Fruit fly (Drosophila melanogaster) whole organism, prepupa: Measurements from ENCODE around the gene CG32537.

Experiments used
- CG10631 ChIP-seq: fragments of 200-800 bp; sonication (Bioruptor generic); optimal IDR thresholded peaks from 2 replicates; lab custom pipeline; 2016; ENCODE audit warnings: missing biosample characterization, missing genetic modification characterization
- CG10669 ChIP-seq: fragments of 200-800 bp; sonication (Bioruptor generic); optimal IDR thresholded peaks from 3 replicates; lab custom pipeline; 2018; ENCODE audit warnings: missing biosample characterization, mild to moderate bottlenecking, missing genetic modification characterization, moderate library complexity
- CG11762 ChIP-seq: fragments of 200-800 bp; sonication (Bioruptor generic); optimal IDR thresholded peaks from 3 replicates; lab custom pipeline; 2016; ENCODE audit warnings: missing biosample characterization, missing genetic modification characterization; ENCODE audit not compliant: insufficient read depth
- CG1621 ChIP-seq: fragments of 200-800 bp; sonication (Bioruptor generic); optimal IDR thresholded peaks from 3 replicates; lab custom pipeline; 2018; ENCODE audit warnings: missing biosample characterization, mild to moderate bottlenecking, missing genetic modification characterization
- CG16779 ChIP-seq: fragments of 200-800 bp; sonication (Bioruptor generic); optimal IDR thresholded peaks from 3 replicates; lab custom pipeline; 2017; ENCODE audit warnings: missing biosample characterization, mild to moderate bottlenecking, missing genetic modification characterization
- CG3032 ChIP-seq: fragments of 200-800 bp; optimal IDR thresholded peaks from 2 replicates; lab custom pipeline; 2019; ENCODE audit warnings: missing biosample characterization, mild to moderate bottlenecking, missing genetic modification characterization, moderate library complexity
- CG32006 ChIP-seq: fragments of 200-800 bp; sonication (Bioruptor generic); optimal IDR thresholded peaks from 3 replicates; lab custom pipeline; 2017; ENCODE audit warnings: missing biosample characterization, mild to moderate bottlenecking, missing genetic modification characterization
- CG6163 ChIP-seq: fragments of 200-800 bp; sonication (Bioruptor generic); IDR thresholded peaks from 3 replicates; pipeline ENCODE4 v1.3.6; 2022; ENCODE audit warnings: missing biosample characterization, missing genetic modification characterization
- CG6276 ChIP-seq: fragments of 200-800 bp; sonication (Bioruptor generic); optimal IDR thresholded peaks from 2 replicates; lab custom pipeline; 2017; ENCODE audit warnings: missing biosample characterization, mild to moderate bottlenecking, missing genetic modification characterization
- CG6792 ChIP-seq: fragments of 200-800 bp; sonication (Bioruptor generic); optimal IDR thresholded peaks from 3 replicates; lab custom pipeline; 2016; ENCODE audit warnings: missing biosample characterization, missing genetic modification characterization
- CG6808 ChIP-seq: fragments of 200-800 bp; sonication (Bioruptor generic); optimal IDR thresholded peaks from 3 replicates; lab custom pipeline; 2017; ENCODE audit warnings: missing biosample characterization, missing genetic modification characterization, mild to moderate bottlenecking, moderate library complexity, missing genetic modification reagents
- CG6854 ChIP-seq: fragments of 200-800 bp; sonication (Bioruptor generic); optimal IDR thresholded peaks from 2 replicates; lab custom pipeline; 2017; ENCODE audit warnings: missing biosample characterization, mild to moderate bottlenecking, missing genetic modification characterization
- CG7368 ChIP-seq: fragments of 200-800 bp; sonication (Bioruptor generic); optimal IDR thresholded peaks from 3 replicates; lab custom pipeline; 2016; ENCODE audit warnings: missing biosample characterization, missing genetic modification characterization
- CG8119 ChIP-seq: fragments of 200-800 bp; sonication (Bioruptor generic); IDR thresholded peaks from 3 replicates; pipeline ENCODE4 v1.3.6; 2022; ENCODE audit warnings: missing biosample characterization, missing genetic modification characterization
- CG8319 ChIP-seq: fragments of 200-800 bp; sonication (Bioruptor generic); optimal IDR thresholded peaks from 3 replicates; lab custom pipeline; 2016; ENCODE audit warnings: missing biosample characterization, missing genetic modification characterization
- CG8632 ChIP-seq: fragments of 200-800 bp; sonication (Bioruptor generic); optimal IDR thresholded peaks from 3 replicates; lab custom pipeline; 2016; ENCODE audit warnings: missing biosample characterization, missing genetic modification characterization
- Eip78C ChIP-seq: fragments of 200-800 bp; sonication (Bioruptor generic); peaks from one replicate; lab custom pipeline; 2016; ENCODE audit warnings: missing biosample characterization, missing genetic modification characterization
- Gug ChIP-seq: fragments of 200-800 bp; sonication (Bioruptor generic); IDR thresholded peaks from 2 replicates; pipeline ENCODE4 v1.3.6; 2022; ENCODE audit warnings: missing biosample characterization, missing genetic modification characterization
- Hr38 ChIP-seq: sonication (Bioruptor generic); optimal IDR thresholded peaks from 2 replicates; lab custom pipeline; 2016; ENCODE audit warnings: missing biosample characterization, missing genetic modification characterization
- Hr4 ChIP-seq: fragments of 200-800 bp; sonication (Bioruptor generic); optimal IDR thresholded peaks from 3 replicates; lab custom pipeline; 2016; ENCODE audit warnings: missing biosample characterization, missing genetic modification characterization
- Lpt ChIP-seq: fragments of 200-800 bp; sonication (Bioruptor generic); optimal IDR thresholded peaks from 3 replicates; lab custom pipeline; 2016; ENCODE audit warnings: missing biosample characterization, missing genetic modification characterization
- Met ChIP-seq: fragments of 200-800 bp; sonication (Bioruptor generic); optimal IDR thresholded peaks from 3 replicates; lab custom pipeline; 2016; ENCODE audit warnings: missing biosample characterization, missing genetic modification characterization
- OdsH ChIP-seq: fragments of 200-800 bp; sonication (Bioruptor generic); optimal IDR thresholded peaks from 3 replicates; lab custom pipeline; 2016; ENCODE audit warnings: missing biosample characterization, missing genetic modification characterization
- Smox ChIP-seq: fragments of 200-800 bp; sonication (Bioruptor generic); optimal IDR thresholded peaks from 3 replicates; lab custom pipeline; 2016; ENCODE audit warnings: missing biosample characterization, missing genetic modification characterization
- Sox102F ChIP-seq: fragments of 200-800 bp; sonication (Bioruptor generic); optimal IDR thresholded peaks from 2 replicates; lab custom pipeline; 2016; ENCODE audit warnings: missing biosample characterization, mild to moderate bottlenecking, missing genetic modification characterization
- Sox15 ChIP-seq: fragments of 200-800 bp; sonication (Bioruptor generic); optimal IDR thresholded peaks from 3 replicates; lab custom pipeline; 2016; ENCODE audit warnings: missing biosample characterization, missing genetic modification characterization
- acj6 ChIP-seq: fragments of 200-800 bp; sonication (Bioruptor generic); optimal IDR thresholded peaks from 3 replicates; lab custom pipeline; 2016; ENCODE audit warnings: missing biosample characterization, missing genetic modification characterization
- cyc ChIP-seq: fragments of 200-800 bp; sonication (Bioruptor generic); optimal IDR thresholded peaks from 3 replicates; lab custom pipeline; 2016; ENCODE audit warnings: missing biosample characterization, missing genetic modification characterization
- dac ChIP-seq: fragments of 200-800 bp; sonication (Bioruptor generic); optimal IDR thresholded peaks from 2 replicates; lab custom pipeline; 2017; ENCODE audit warnings: missing biosample characterization, mild to moderate bottlenecking, missing genetic modification characterization
- fd59A ChIP-seq: fragments of 200-800 bp; sonication (Bioruptor generic); optimal IDR thresholded peaks from 2 replicates; lab custom pipeline; 2017; ENCODE audit warnings: missing biosample characterization, mild to moderate bottlenecking, missing genetic modification characterization, missing genetic modification reagents
- fkh ChIP-seq: fragments of 200-800 bp; sonication (Bioruptor generic); optimal IDR thresholded peaks from 3 replicates; lab custom pipeline; 2017; ENCODE audit warnings: missing biosample characterization, mild to moderate bottlenecking, missing genetic modification characterization, moderate library complexity
- lz ChIP-seq: fragments of 200-800 bp; sonication (Bioruptor generic); optimal IDR thresholded peaks from 3 replicates; lab custom pipeline; 2016; ENCODE audit warnings: missing biosample characterization, missing genetic modification characterization
- net ChIP-seq: fragments of 200-800 bp; sonication (Bioruptor generic); optimal IDR thresholded peaks from 3 replicates; lab custom pipeline; 2016; ENCODE audit warnings: missing biosample characterization, missing genetic modification characterization
- salr ChIP-seq, 2 experiments: fragments of 200-800 bp; sonication (Bioruptor generic); optimal IDR thresholded peaks; 3 replicates each; lab custom pipeline; 2016 to 2018; ENCODE audit warnings: missing biosample characterization in 2 of 2, missing genetic modification characterization in 2 of 2, mild to moderate bottlenecking in 1 of 2
- spab ChIP-seq: fragments of 200-800 bp; sonication (Bioruptor generic); optimal IDR thresholded peaks from 2 replicates; lab custom pipeline; 2017; ENCODE audit warnings: missing biosample characterization, mild to moderate bottlenecking, missing genetic modification characterization, missing genetic modification reagents
- svp ChIP-seq: fragments of 200-800 bp; sonication (Bioruptor generic); peaks from one replicate; lab custom pipeline; 2016; ENCODE audit warnings: missing biosample characterization, missing genetic modification characterization
- topi ChIP-seq: fragments of 200-800 bp; sonication (Bioruptor generic); optimal IDR thresholded peaks from 3 replicates; lab custom pipeline; 2016; ENCODE audit warnings: missing biosample characterization, missing genetic modification characterization
- vri ChIP-seq: fragments of 200-800 bp; sonication (Bioruptor generic); optimal IDR thresholded peaks from 3 replicates; lab custom pipeline; 2016; ENCODE audit warnings: missing biosample characterization, mild to moderate bottlenecking, missing genetic modification characterization

Gene CG32537

dm6 chrX:19243379-19243834, 32.9 kb downstream of the CG32537 start, which contains the start of gene CG7889 (continued):
- TF ChIP-seq salr (GFP tag; optimal IDR thresholded peaks at IDR 0.05; lab: Kevin White, UChicago) (no peak), CG10669 (GFP tag; lab: Kevin White, UChicago) (peak; percentile 31), Sox15 (GFP tag; lab: Kevin White, UChicago) (no peak), fd59A (GFP tag; lab: Kevin White, UChicago) (no peak), CG8319 (GFP tag; lab: Kevin White, UChicago) (no peak), Gug (no peak), CG1621 (tag; lab: Kevin White, UChicago) (no peak), CG3032 (peak; percentile 16), Hr4 (GFP tag; lab: Kevin White, UChicago) (peak; percentile 45), topi (GFP tag; lab: Kevin White, UChicago) (peak; percentile 32), fkh (GFP tag; lab: Kevin White, UChicago) (no peak), spab (no peak), vri (GFP tag; lab: Kevin White, UChicago) (no peak), CG32006 (GFP tag; lab: Kevin White, UChicago) (no peak), acj6 (GFP tag; lab: Kevin White, UChicago) (peak; percentile 26), OdsH (GFP tag; lab: Kevin White, UChicago) (no peak), CG10631 (no peak), CG6792 (no peak), Smox (peak; percentile 15), CG6808 (no peak), Lpt (no peak), cyc (GFP tag; lab: Kevin White, UChicago) (peak; percentile 30)

dm6 chrX:19241790-19242373, 34.5 kb downstream of the CG32537 start, which contains the start of gene CG14196:
TSS of gene CG14196 (minus strand) at chrX:19241840.
- TF ChIP-seq CG16779 (tag; lab: Kevin White, UChicago): no peak
- peak; percentile 5 for TF ChIP-seq vri (GFP tag; lab: Kevin White, UChicago)
- TF ChIP-seq Hr38 (GFP tag; lab: Kevin White, UChicago): no peak
- TF ChIP-seq Eip78C: peak; percentile 52
- peak; percentile 79 for TF ChIP-seq svp (GFP tag; lab: Kevin White, UChicago)

dm6 chrX:19240230-19240839, 36.0 kb downstream of the CG32537 start:
- TF ChIP-seq dac (no peak), topi (GFP tag; lab: Kevin White, UChicago) (no peak), CG6854 (GFP tag; lab: Kevin White, UChicago) (no peak), CG8632 (GFP tag; lab: Kevin White, UChicago) (no peak)

DNA sequence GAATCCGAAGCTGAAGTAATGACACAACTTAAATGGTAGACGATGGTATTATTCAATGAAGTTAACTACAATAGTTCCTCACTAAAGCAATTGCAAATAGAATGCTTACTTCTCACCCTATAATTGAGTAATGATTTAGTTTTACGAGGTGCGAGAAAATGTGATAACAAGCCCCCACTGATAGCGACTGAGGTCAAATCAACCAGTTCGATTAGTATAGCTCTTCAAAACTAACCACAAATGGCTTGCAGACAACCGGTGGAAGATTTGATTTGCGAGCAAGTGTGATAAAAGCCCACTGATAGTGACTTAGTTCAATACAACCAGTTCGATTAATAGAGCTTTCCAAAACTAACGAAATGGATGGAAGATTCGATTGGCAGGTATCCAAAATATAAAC, 37.0 kb downstream of the CG32537 start:
- TF ChIP-seq lz (GFP tag; lab: Kevin White, UChicago): no peak
- no peak for TF ChIP-seq CG8119
- no peak for TF ChIP-seq Hr38 (GFP tag; lab: Kevin White, UChicago)
- TF ChIP-seq net: no peak
- no peak for TF ChIP-seq fd59A (GFP tag; lab: Kevin White, UChicago)
- no peak for TF ChIP-seq Eip78C
- TF ChIP-seq Hr4 (GFP tag; lab: Kevin White, UChicago): no peak
- TF ChIP-seq CG6163 (GFP tag; lab: Robert Waterston, UW): no peak
- TF ChIP-seq Met (GFP tag; lab: Kevin White, UChicago): no peak
- TF ChIP-seq CG6276: no peak
- TF ChIP-seq CG8632 (GFP tag; lab: Kevin White, UChicago): no peak
- TF ChIP-seq CG7368 (GFP tag; lab: Kevin White, UChicago): no peak
- TF ChIP-seq Sox102F (GFP tag; lab: Kevin White, UChicago): no peak
- no peak for TF ChIP-seq CG10631
- TF ChIP-seq CG1621 (tag; lab: Kevin White, UChicago): no peak
- TF ChIP-seq CG11762: no peak
